Fruit fly (Drosophila melanogaster): ENCODE measurements around the gene AdamTS-B.

AdamTS-B gene

DNA sequence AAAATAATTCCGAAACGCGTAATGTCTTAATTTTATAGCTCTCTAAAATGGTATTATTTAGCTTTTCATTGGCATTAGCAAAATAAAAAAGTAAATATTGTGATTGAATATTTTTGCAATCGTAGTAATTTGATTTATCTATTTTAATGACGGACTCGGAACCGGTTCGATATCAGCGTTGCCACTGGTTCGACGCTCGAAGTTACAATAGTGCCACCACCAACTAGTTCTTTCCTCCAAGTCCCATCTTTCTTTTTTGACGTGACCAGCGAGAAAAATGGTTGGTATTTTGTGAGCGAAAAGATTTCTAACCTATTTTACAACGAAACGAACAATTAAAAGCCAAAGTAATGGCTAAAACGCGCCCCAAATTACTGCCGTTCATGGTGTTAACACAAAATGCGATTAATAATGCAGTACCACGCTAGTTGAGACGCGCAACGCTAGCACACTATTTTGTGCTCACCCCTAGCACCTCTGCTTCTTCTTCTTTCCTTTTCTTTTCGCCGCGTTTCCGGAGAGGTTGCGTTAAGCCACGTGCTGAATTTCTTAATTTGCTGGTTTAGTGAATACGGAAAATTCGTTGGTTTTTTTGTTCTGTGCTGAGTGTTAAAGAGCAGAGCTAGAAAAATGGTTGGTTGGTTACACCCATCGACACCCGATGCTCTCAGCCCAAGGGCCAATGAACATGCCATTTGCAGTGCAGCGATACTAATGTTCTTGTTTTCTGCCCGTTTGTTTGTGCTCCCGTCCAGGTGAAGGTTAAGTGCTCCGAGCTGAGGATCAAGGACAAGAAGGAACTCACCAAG lies 25.9 kb upstream of the AdamTS-B start, which contains the start of gene RpL35 (continued):
- TF ChIP-seq fd3F (GFP tag; optimal IDR thresholded peaks at IDR 0.05) (no peak), CG14014 (GFP tag; IDR thresholded peaks at IDR 0.05) (peak; percentile 18; the same call in 1 of the 2 replicates), CG1647 (GFP tag; optimal IDR thresholded peaks at IDR 0.05) (no peak), CG30431 (GFP tag; optimal IDR thresholded peaks at IDR 0.05) (no peak), CG17829 (tag; optimal IDR thresholded peaks at IDR 0.05) (peak; percentile 17), CG4730 (GFP tag; IDR thresholded peaks at IDR 0.05) (no peak), CG12299 (tag; optimal IDR thresholded peaks at IDR 0.05) (no peak), CG13296 (GFP tag; optimal IDR thresholded peaks at IDR 0.05) (peak; percentile 71), CG4404 (GFP tag; IDR thresholded peaks at IDR 0.05) (no peak), CG7839 (tag; optimal IDR thresholded peaks at IDR 0.05) (peak; percentile 49), gce (GFP tag; IDR thresholded peaks at IDR 0.05) (no peak), CG10274 (GFP tag; optimal IDR thresholded peaks at IDR 0.05) (peak; percentile 11), rib (GFP tag; IDR thresholded peaks at IDR 0.05) (no peak), E2f1 (GFP tag; IDR thresholded peaks at IDR 0.05) (0 out of 2 replicates have a peak, but pooled peaks have one; percentile 22), Hand (GFP tag; optimal IDR thresholded peaks at IDR 0.05) (peak; percentile 49), NFAT (GFP tag; IDR thresholded peaks at IDR 0.05) (no peak), CG6272 (GFP tag; IDR thresholded peaks at IDR 0.05) (no peak), Sry-δ (GFP tag; optimal IDR thresholded peaks at IDR 0.05) (peak; percentile 87), BtbVII (GFP tag; optimal IDR thresholded peaks at IDR 0.05) (peak; percentile 73), CG12769 (tag; optimal IDR thresholded peaks at IDR 0.05) (peak; percentile 61), CG18619 (GFP tag; optimal IDR thresholded peaks at IDR 0.05) (peak; percentile 33), sob (GFP tag; IDR thresholded peaks at IDR 0.05) (peak; percentile 48; the same call in 1 of the 2 replicates), Hmr (GFP tag; optimal IDR thresholded peaks at IDR 0.05) (peak; percentile 76), CG17385 (GFP tag; optimal IDR thresholded peaks at IDR 0.05) (peak; percentile 96), hkb (optimal IDR thresholded peaks at IDR 0.05) (no peak), hkb (GFP tag; IDR thresholded peaks at IDR 0.05) (peak; percentile 35; the same call in 1 of the 2 replicates), CG13775 (GFP tag; optimal IDR thresholded peaks at IDR 0.05) (peak; percentile 22), CG15011 (GFP tag; optimal IDR thresholded peaks at IDR 0.05) (no peak), ro (GFP tag; IDR thresholded peaks at IDR 0.05) (no peak), seq (GFP tag; IDR thresholded peaks at IDR 0.05) (no peak), Optix (GFP tag; IDR thresholded peaks at IDR 0.05) (no peak), Gsc (GFP tag; IDR thresholded peaks at IDR 0.05) (no peak), CG11504 (tag; optimal IDR thresholded peaks at IDR 0.05) (no peak), btn (GFP tag; optimal IDR thresholded peaks at IDR 0.05) (no peak), row (GFP tag; IDR thresholded peaks at IDR 0.05) (no peak; the same call in none of the 3 replicates), Spps (tag; optimal IDR thresholded peaks at IDR 0.05) (peak; percentile 17), gfzf (GFP tag; optimal IDR thresholded peaks at IDR 0.05) (peak; percentile 59), HmgD (GFP tag; optimal IDR thresholded peaks at IDR 0.05) (no peak), zfh2 (GFP tag; optimal IDR thresholded peaks at IDR 0.05) (peak; percentile 13), phol (tag; optimal IDR thresholded peaks at IDR 0.05) (peak; percentile 57), E2f2 (GFP tag; IDR thresholded peaks at IDR 0.05) (peak; percentile 41), gem (tag; optimal IDR thresholded peaks at IDR 0.05) (peak; percentile 18), CG10462 (GFP tag; optimal IDR thresholded peaks at IDR 0.05) (no peak), Dip2 (GFP tag; IDR thresholded peaks at IDR 0.05) (no peak), CG18011 (GFP tag; optimal IDR thresholded peaks at IDR 0.05) (peak; percentile 21), dysf (GFP tag; IDR thresholded peaks at IDR 0.05) (0 out of 3 replicates have a peak, but pooled peaks have one; percentile 23), ewg (GFP tag; optimal IDR thresholded peaks at IDR 0.05) (no peak), stc (GFP tag; IDR thresholded peaks at IDR 0.05) (no peak), CG7745 (tag; optimal IDR thresholded peaks at IDR 0.05) (no peak), CG17359 (tag; optimal IDR thresholded peaks at IDR 0.05) (peak; percentile 37)
